Worm (Caenorhabditis elegans) whole organism, late embryonic: ENCODE measurements around the gene cyn-8.

Source experiments
- ahr-1 ChIP-seq: sonication (generic microtip); optimal IDR thresholded peaks from 2 replicates; lab custom pipeline; 2016; ENCODE audit warnings: missing genetic modification characterization, missing compliant biosample characterization
- ceh-19 ChIP-seq: fragments of 200-800 bp; sonication (Bioruptor generic); optimal IDR thresholded peaks from 2 replicates; lab custom pipeline; 2018; ENCODE audit warnings: mild to moderate bottlenecking, missing genetic modification characterization, missing compliant biosample characterization
- ceh-45 ChIP-seq: fragments of 200-800 bp; sonication (Bioruptor generic); IDR thresholded peaks from 2 replicates; pipeline ENCODE4 v1.3.6; 2022; ENCODE audit warnings: missing genetic modification reagents, missing genetic modification characterization, missing compliant biosample characterization
- elt-2 ChIP-seq: sonication (generic microtip); optimal IDR thresholded peaks from 2 replicates; lab custom pipeline; 2016; ENCODE audit warnings: missing genetic modification reagents, missing genetic modification characterization, missing compliant biosample characterization
- sdc-2 ChIP-seq: sonication (generic microtip); optimal IDR thresholded peaks from 2 replicates; lab custom pipeline; 2016; ENCODE audit warnings: missing genotype, missing genetic modification characterization, missing compliant biosample characterization

- no peak for TF ChIP-seq sdc-2 (tag; lab: Kevin White, UChicago)
- TF ChIP-seq ahr-1 (tag; lab: Kevin White, UChicago) = no peak
- no peak for TF ChIP-seq ceh-19
- TF ChIP-seq ceh-45 (GFP tag; lab: Robert Waterston, UW) = no peak
- TF ChIP-seq elt-2 (tag; lab: Kevin White, UChicago) = no peak
Measured at ce11 chrX:8940059-8940458, 29.0 kb downstream of the cyn-8 start, which contains the start of gene dylt-2.
